Worm (Caenorhabditis elegans) whole organism, L2 larva: ENCODE results near the gene zipt-15.

ENCODE experiments used
- C34F6.9 ChIP-seq: fragments of 150-350 bp; optimal IDR thresholded peaks from 2 replicates; lab custom pipeline; 2014; ENCODE audit warnings: missing biosample characterization, missing genetic modification characterization
- F13H6.1 ChIP-seq: sonication (generic microtip); optimal IDR thresholded peaks from 2 replicates; lab custom pipeline; 2016; ENCODE audit warnings: missing genetic modification characterization, missing compliant biosample characterization
- R02D3.7 ChIP-seq: fragments of 150-350 bp; optimal IDR thresholded peaks from 2 replicates; lab custom pipeline; 2014; ENCODE audit warnings: missing biosample characterization, missing genetic modification characterization
- Y55F3AM.14 ChIP-seq: fragments of 200-800 bp; sonication (Bioruptor generic); optimal IDR thresholded peaks from 2 replicates; lab custom pipeline; 2018; ENCODE audit warnings: mild to moderate bottlenecking, missing genetic modification characterization, missing compliant biosample characterization
- alr-1 ChIP-seq: fragments of 150-350 bp; optimal IDR thresholded peaks from 2 replicates; lab custom pipeline; 2014; ENCODE audit warnings: missing biosample characterization, missing genetic modification characterization
- aly-2 ChIP-seq: fragments of 150-350 bp; optimal IDR thresholded peaks from 2 replicates; lab custom pipeline; 2014; ENCODE audit warnings: missing biosample characterization, missing genetic modification characterization
- ama-1 ChIP-seq: fragments of 150-350 bp; optimal IDR thresholded peaks from 2 replicates; lab custom pipeline; 2018; ENCODE audit warnings: inconsistent platforms
- ceh-82 ChIP-seq: fragments of 150-350 bp; optimal IDR thresholded peaks from 2 replicates; lab custom pipeline; 2014; ENCODE audit warnings: missing biosample characterization, missing genetic modification characterization
- crh-2 ChIP-seq: sonication (generic microtip); optimal IDR thresholded peaks from 2 replicates; lab custom pipeline; 2017; ENCODE audit warnings: missing biosample characterization, missing genetic modification characterization
- dmd-4 ChIP-seq: sonication (generic microtip); optimal IDR thresholded peaks from 2 replicates; lab custom pipeline; 2017; ENCODE audit warnings: missing biosample characterization, missing genetic modification characterization
- egl-27 ChIP-seq: sonication (generic microtip); optimal IDR thresholded peaks from 3 replicates; lab custom pipeline; 2017; ENCODE audit warnings: missing biosample characterization, missing genetic modification reagents, missing genetic modification characterization
- elt-1 ChIP-seq: fragments of 150-350 bp; optimal IDR thresholded peaks from 2 replicates; lab custom pipeline; 2014; ENCODE audit warnings: missing biosample characterization, missing genetic modification characterization
- elt-3 ChIP-seq: sonication (generic microtip); optimal IDR thresholded peaks from 2 replicates; lab custom pipeline; 2017; ENCODE audit warnings: missing biosample characterization, missing genetic modification characterization
- gmeb-1 ChIP-seq: fragments of 150-350 bp; optimal IDR thresholded peaks from 2 replicates; lab custom pipeline; 2014; ENCODE audit warnings: missing biosample characterization, missing genetic modification characterization
- lin-11 ChIP-seq: fragments of 150-350 bp; sonication (generic microtip); optimal IDR thresholded peaks from 2 replicates; lab custom pipeline; 2014; ENCODE audit warnings: missing biosample characterization, missing genetic modification characterization, inconsistent platforms, mixed read lengths
- lin-13 ChIP-seq: fragments of 150-350 bp; optimal IDR thresholded peaks from 2 replicates; lab custom pipeline; 2014; ENCODE audit warnings: missing biosample characterization, missing genetic modification reagents, missing genetic modification characterization
- lin-39 ChIP-seq: fragments of 150-350 bp; optimal IDR thresholded peaks from 2 replicates; lab custom pipeline; 2014; ENCODE audit warnings: missing biosample characterization, missing genetic modification reagents, missing genetic modification characterization
- lsy-2 ChIP-seq, 2 experiments: fragments of 150-350 bp in 1 of 2; sonication (generic microtip) in 1 of 2; optimal IDR thresholded peaks; 2 replicates each; lab custom pipeline; 2014 to 2017; ENCODE audit warnings: missing biosample characterization in 2 of 2, missing genetic modification characterization in 2 of 2
- mab-5 ChIP-seq: fragments of 150-350 bp; optimal IDR thresholded peaks from 2 replicates; lab custom pipeline; 2014; ENCODE audit warnings: missing biosample characterization, missing genetic modification characterization
- mbf-1 ChIP-seq: sonication (generic microtip); optimal IDR thresholded peaks from 2 replicates; lab custom pipeline; 2017; ENCODE audit warnings: missing biosample characterization, missing genetic modification characterization
- mdl-1 ChIP-seq, 2 experiments: fragments of 150-350 bp in 1 of 2; sonication (generic microtip) in 1 of 2; optimal IDR thresholded peaks; 2 replicates each; lab custom pipeline; 2017; ENCODE audit warnings: missing biosample characterization in 2 of 2, missing genetic modification characterization in 2 of 2
- nhr-10 ChIP-seq: sonication (generic microtip); optimal IDR thresholded peaks from 2 replicates; lab custom pipeline; 2017; ENCODE audit warnings: missing biosample characterization, missing genetic modification characterization
- nhr-11 ChIP-seq: fragments of 150-350 bp; optimal IDR thresholded peaks from 2 replicates; lab custom pipeline; 2014; ENCODE audit warnings: missing biosample characterization, missing genetic modification characterization
- nhr-12 ChIP-seq: fragments of 150-350 bp; optimal IDR thresholded peaks from 2 replicates; lab custom pipeline; 2014; ENCODE audit warnings: missing biosample characterization, missing genetic modification characterization
- nhr-129 ChIP-seq: fragments of 150-350 bp; optimal IDR thresholded peaks from 2 replicates; lab custom pipeline; 2014; ENCODE audit warnings: missing biosample characterization, missing genetic modification characterization
- nhr-21 ChIP-seq: fragments of 150-350 bp; optimal IDR thresholded peaks from 2 replicates; lab custom pipeline; 2014; ENCODE audit warnings: missing biosample characterization, missing genetic modification characterization
- nhr-23 ChIP-seq: fragments of 150-350 bp; optimal IDR thresholded peaks from 2 replicates; lab custom pipeline; 2014; ENCODE audit warnings: missing biosample characterization, missing genetic modification reagents, missing genetic modification characterization
- nhr-237 ChIP-seq: fragments of 150-350 bp; optimal IDR thresholded peaks from 2 replicates; lab custom pipeline; 2014; ENCODE audit warnings: missing biosample characterization, missing genetic modification characterization
- nhr-25 ChIP-seq: fragments of 150-350 bp; sonication (generic microtip); optimal IDR thresholded peaks from 3 replicates; lab custom pipeline; 2014; ENCODE audit warnings: missing biosample characterization, missing genetic modification characterization
- nhr-6 ChIP-seq: fragments of 150-350 bp; optimal IDR thresholded peaks from 2 replicates; lab custom pipeline; 2014; ENCODE audit warnings: missing biosample characterization, missing genetic modification characterization
- nhr-77 ChIP-seq: fragments of 150-350 bp; optimal IDR thresholded peaks from 2 replicates; lab custom pipeline; 2014; ENCODE audit warnings: missing biosample characterization, missing genetic modification characterization
- peb-1 ChIP-seq: fragments of 150-350 bp; optimal IDR thresholded peaks from 2 replicates; lab custom pipeline; 2014; ENCODE audit warnings: missing biosample characterization, missing genetic modification characterization
- sem-4 ChIP-seq: fragments of 150-350 bp; optimal IDR thresholded peaks from 2 replicates; lab custom pipeline; 2014; ENCODE audit warnings: missing biosample characterization, missing genetic modification reagents, missing genetic modification characterization
- sma-3 ChIP-seq: sonication (generic microtip); optimal IDR thresholded peaks from 2 replicates; lab custom pipeline; 2016; ENCODE audit warnings: missing genetic modification reagents, missing genetic modification characterization, missing compliant biosample characterization
- sma-9 ChIP-seq, 2 experiments: fragments of 150-350 bp in 1 of 2; sonication (generic microtip) in 1 of 2; optimal IDR thresholded peaks; 2 replicates each; lab custom pipeline; 2014 to 2016; ENCODE audit warnings: missing genetic modification characterization in 2 of 2, mild to moderate bottlenecking in 1 of 2, missing biosample characterization in 1 of 2, missing compliant biosample characterization in 1 of 2, missing genetic modification reagents in 1 of 2, moderate library complexity in 1 of 2
- snpc-4 ChIP-seq: fragments of 150-350 bp; optimal IDR thresholded peaks from 2 replicates; lab custom pipeline; 2014; ENCODE audit warnings: missing biosample characterization, missing genetic modification characterization
- unc-39 ChIP-seq: fragments of 150-350 bp; optimal IDR thresholded peaks from 2 replicates; lab custom pipeline; 2014; ENCODE audit warnings: missing biosample characterization, missing genetic modification characterization
- unc-55 ChIP-seq: fragments of 150-350 bp; sonication (generic microtip); optimal IDR thresholded peaks from 3 replicates; lab custom pipeline; 2014; ENCODE audit warnings: missing biosample characterization, missing genetic modification reagents, missing genetic modification characterization
- unc-62 ChIP-seq: fragments of 150-350 bp; optimal IDR thresholded peaks from 2 replicates; lab custom pipeline; 2014; ENCODE audit warnings: missing biosample characterization, missing genetic modification reagents, missing genetic modification characterization
- zag-1 ChIP-seq: fragments of 150-350 bp; optimal IDR thresholded peaks from 2 replicates; lab custom pipeline; 2014; ENCODE audit warnings: missing biosample characterization, missing genetic modification characterization
- ztf-1 ChIP-seq: fragments of 200-800 bp; sonication (Bioruptor generic); conservative IDR thresholded peaks from 2 replicates; pipeline ENCODE4 v1.3.6; 2022; ENCODE audit warnings: missing genetic modification characterization, missing compliant biosample characterization
- ztf-11 ChIP-seq: sonication (generic microtip); optimal IDR thresholded peaks from 2 replicates; lab custom pipeline; 2017; ENCODE audit warnings: missing biosample characterization, missing genetic modification characterization

The zipt-15 gene

ce11 chrIV:778484-778883 is 46.3 kb downstream of the zipt-15 start, which contains the start of gene ugt-52:
ugt-52 (plus strand) TSS chrIV:778784.
- TF ChIP-seq sma-9 (GFP tag; optimal IDR thresholded peaks at IDR 0.05; lab: Kevin White, UChicago) (no peak), sma-9 (tag; optimal IDR thresholded peaks at IDR 0.05; lab: Kevin White, UChicago) (no peak), lin-13 (GFP tag; lab: Kevin White, UChicago) (no peak), unc-62 (no peak), crh-2 (no peak), lsy-2 (tag; optimal IDR thresholded peaks at IDR 0.05; lab: Kevin White, UChicago) (no peak), unc-39 (tag; lab: Kevin White, UChicago) (no peak), elt-3 (tag; lab: Kevin White, UChicago) (no peak), egl-27 (tag; lab: Kevin White, UChicago) (no peak), nhr-12 (no peak), elt-1 (no peak), lin-11 (tag; lab: Kevin White, UChicago) (no peak), ztf-11 (no peak), nhr-237 (tag; lab: Kevin White, UChicago) (no peak), F13H6.1 (tag; lab: Kevin White, UChicago) (no peak), zag-1 (tag; lab: Kevin White, UChicago) (no peak), ztf-1 (GFP tag; lab: Robert Waterston, UW) (no peak), nhr-21 (tag; lab: Kevin White, UChicago) (no peak)

- no peak for TF ChIP-seq gmeb-1 (tag; lab: Kevin White, UChicago)
- no peak for TF ChIP-seq dmd-4 (tag; lab: Kevin White, UChicago)
- TF ChIP-seq peb-1: no peak
Observed at ce11 chrIV:773580-773979, 51.2 kb downstream of the zipt-15 start.

DNA sequence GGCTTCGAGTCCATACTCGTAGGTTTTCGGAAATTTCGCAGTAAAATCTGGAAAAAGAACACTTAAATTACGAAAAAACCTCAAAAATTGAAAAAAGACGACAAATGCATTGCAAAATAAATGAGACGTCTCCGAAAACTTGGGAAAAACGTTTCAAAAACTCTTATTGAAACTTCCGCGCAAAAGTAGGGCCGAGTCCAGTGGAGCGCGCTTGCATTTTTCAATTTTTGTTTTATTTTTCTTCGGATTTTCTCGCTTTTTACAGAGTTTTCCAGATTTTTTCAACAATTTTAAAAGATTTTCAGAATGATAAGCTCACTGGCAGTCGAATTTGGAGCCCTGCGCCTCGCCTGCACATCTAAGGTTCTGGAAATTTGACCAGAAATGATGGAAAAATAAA is 51.8 kb downstream of the zipt-15 start, which contains the start of gene mrpl-2:
Gene mrpl-2 (plus strand): TSS at position 307 of the 400 bp plus-strand sequence.
- no peak for TF ChIP-seq alr-1 (tag; lab: Kevin White, UChicago)
- no peak for TF ChIP-seq lin-39 (tag; lab: Kevin White, UChicago)
- TF ChIP-seq dmd-4 (tag; lab: Kevin White, UChicago): no peak
- TF ChIP-seq peb-1: no peak
- no peak for TF ChIP-seq nhr-11 (tag; lab: Kevin White, UChicago)
- TF ChIP-seq sem-4 (tag; lab: Kevin White, UChicago): no peak
- TF ChIP-seq nhr-77 (tag; lab: Kevin White, UChicago): no peak
- TF ChIP-seq gmeb-1 (tag; lab: Kevin White, UChicago): peak; percentile 78
- no peak for TF ChIP-seq zag-1 (tag; lab: Kevin White, UChicago)
- TF ChIP-seq Y55F3AM.14 (GFP tag; lab: Kevin White, UChicago): no peak
- peak; percentile 19 for TF ChIP-seq C34F6.9
- TF ChIP-seq lin-11 (tag; lab: Kevin White, UChicago): no peak
- peak; percentile 63 for TF ChIP-seq unc-55 (GFP tag; lab: Kevin White, UChicago)
- no peak for TF ChIP-seq sma-9 (GFP tag; optimal IDR thresholded peaks at IDR 0.05; lab: Kevin White, UChicago)
- no peak for TF ChIP-seq sma-9 (tag; optimal IDR thresholded peaks at IDR 0.05; lab: Kevin White, UChicago)
- TF ChIP-seq sma-3 (GFP tag; lab: Kevin White, UChicago): no peak
- TF ChIP-seq crh-2: no peak
- TF ChIP-seq unc-62: no peak
- no peak for TF ChIP-seq lsy-2 (tag; optimal IDR thresholded peaks at IDR 0.05; lab: Kevin White, UChicago)
- no peak for TF ChIP-seq R02D3.7 (tag; lab: Kevin White, UChicago)
- no peak for TF ChIP-seq snpc-4 (tag; lab: Kevin White, UChicago)
- TF ChIP-seq nhr-10 (tag; lab: Kevin White, UChicago): no peak
- TF ChIP-seq mdl-1 (tag; optimal IDR thresholded peaks at IDR 0.05; lab: Kevin White, UChicago): no peak
- no peak for TF ChIP-seq ztf-1 (GFP tag; lab: Robert Waterston, UW)
- TF ChIP-seq mab-5 (tag; lab: Kevin White, UChicago): no peak
- TF ChIP-seq mbf-1: no peak
- TF ChIP-seq nhr-129: peak; percentile 20
- TF ChIP-seq nhr-23: no peak
- no peak for TF ChIP-seq nhr-237 (tag; lab: Kevin White, UChicago)
- no peak for TF ChIP-seq ama-1 (lab: Kevin White, UChicago)
- TF ChIP-seq elt-1: no peak
- TF ChIP-seq elt-3 (tag; lab: Kevin White, UChicago): no peak
- no peak for TF ChIP-seq ceh-82 (tag; lab: Kevin White, UChicago)
- TF ChIP-seq aly-2 (tag; lab: Kevin White, UChicago): no peak
- no peak for TF ChIP-seq nhr-25
- no peak for TF ChIP-seq nhr-6 (tag; lab: Kevin White, UChicago)
